Fruit fly (Drosophila melanogaster): ENCODE results near the gene Cpr64Aa.

The Cpr64Aa gene

dm6 chr3L:4228187-4228836, 19.3 kb upstream of the Cpr64Aa start (continued):
- TF ChIP-seq croc (GFP tag; conservative IDR thresholded peaks at IDR 0.05) (peak; percentile 97), Poxn (GFP tag; IDR thresholded peaks at IDR 0.05) (peak; percentile 41; the same call in 1 of the 2 replicates), Aef1 (GFP tag; IDR thresholded peaks at IDR 0.05) (peak; percentile 95), br (optimal IDR thresholded peaks at IDR 0.05) (no peak), corto (GFP tag; optimal IDR thresholded peaks at IDR 0.05) (peak; percentile 83), Ravus (GFP tag; IDR thresholded peaks at IDR 0.05) (peak; percentile 87), CG15269 (tag; optimal IDR thresholded peaks at IDR 0.05) (peak; percentile 96), CG11398 (GFP tag; optimal IDR thresholded peaks at IDR 0.05) (peak; percentile 91), HHEX (GFP tag; optimal IDR thresholded peaks at IDR 0.05) (peak; percentile 94), CG17359 (tag; optimal IDR thresholded peaks at IDR 0.05) (peak; percentile 97), Gug (GFP tag; IDR thresholded peaks at IDR 0.05) (peak; percentile 93), Hey (tag; optimal IDR thresholded peaks at IDR 0.05) (peak; percentile 72), seq (GFP tag; IDR thresholded peaks at IDR 0.05) (peak; percentile 95), ac (GFP tag; optimal IDR thresholded peaks at IDR 0.05) (peak; percentile 82), run (tag; optimal IDR thresholded peaks at IDR 0.05) (peak; percentile 92), hkb (optimal IDR thresholded peaks at IDR 0.05) (no peak), hkb (GFP tag; IDR thresholded peaks at IDR 0.05) (peak; percentile 98), H2.0 (GFP tag; IDR thresholded peaks at IDR 0.05) (peak; percentile 96), CTCF (GFP tag; optimal IDR thresholded peaks at IDR 0.05) (peak; percentile 65), grau (tag; optimal IDR thresholded peaks at IDR 0.05) (peak; percentile 94), kay (GFP tag; optimal IDR thresholded peaks at IDR 0.05) (peak; percentile 87), Six4 (GFP tag; optimal IDR thresholded peaks at IDR 0.05) (peak; percentile 94), H15 (GFP tag; IDR thresholded peaks at IDR 0.05) (peak; percentile 97), CG2120 (GFP tag; optimal IDR thresholded peaks at IDR 0.05) (peak; percentile 73), toy (GFP tag; IDR thresholded peaks at IDR 0.05) (peak; percentile 73), CG1832 (GFP tag; optimal IDR thresholded peaks at IDR 0.05) (no peak), CG9437 (GFP tag; optimal IDR thresholded peaks at IDR 0.05) (peak; percentile 88), CG9797 (GFP tag; optimal IDR thresholded peaks at IDR 0.05) (peak; percentile 44), mirr (GFP tag; optimal IDR thresholded peaks at IDR 0.05) (peak; percentile 43), CG18476 (GFP tag; optimal IDR thresholded peaks at IDR 0.05) (peak; percentile 90), tio (GFP tag; optimal IDR thresholded peaks at IDR 0.05) (peak; percentile 84), CG7372 (GFP tag; IDR thresholded peaks at IDR 0.05) (peak; percentile 92), CG7357 (GFP tag; IDR thresholded peaks at IDR 0.05) (peak; percentile 90), CG4282 (GFP tag; optimal IDR thresholded peaks at IDR 0.05) (peak; percentile 75), CG17385 (GFP tag; optimal IDR thresholded peaks at IDR 0.05) (peak; percentile 95), CG12219 (GFP tag; optimal IDR thresholded peaks at IDR 0.05) (peak; percentile 97), CG34224 (GFP tag; IDR thresholded peaks at IDR 0.05; ENCODE audit: partially characterized antibody) (no peak), pan (optimal IDR thresholded peaks at IDR 0.05) (no peak), pan (GFP tag; optimal IDR thresholded peaks at IDR 0.05 in 1 of 2, IDR thresholded peaks at IDR 0.05 in 1 of 2) (peak in 1 of 2 experiments; percentile 97), Mes4 (GFP tag; optimal IDR thresholded peaks at IDR 0.05) (peak; percentile 97), CG34376 (GFP tag; optimal IDR thresholded peaks at IDR 0.05) (peak; percentile 68), CG7556 (GFP tag; optimal IDR thresholded peaks at IDR 0.05) (peak; percentile 96), CG16815 (GFP tag; optimal IDR thresholded peaks at IDR 0.05) (peak; percentile 90), zen (tag; optimal IDR thresholded peaks at IDR 0.05) (peak; percentile 88), CG8359 (GFP tag; optimal IDR thresholded peaks at IDR 0.05; ENCODE audit: borderline replicate concordance) (peak; percentile 91), NC2β (GFP tag; optimal IDR thresholded peaks at IDR 0.05) (peak; percentile 93), otp (GFP tag; IDR thresholded peaks at IDR 0.05) (peak; percentile 99), gro (GFP tag; optimal IDR thresholded peaks at IDR 0.05) (peak; percentile 49), CG31365 (tag; optimal IDR thresholded peaks at IDR 0.05) (peak; percentile 76), CG9817 (tag; optimal IDR thresholded peaks at IDR 0.05) (peak; percentile 95), Hand (GFP tag; optimal IDR thresholded peaks at IDR 0.05) (peak; percentile 82)

Measured in whole organism, embryonic.